Worm (Caenorhabditis elegans) whole organism, L4 larva: ENCODE results near the gene cah-1.

Source experiments
- T26A8.4 ChIP-seq: fragments of 200-800 bp; sonication (Bioruptor generic); IDR thresholded peaks from 2 replicates; pipeline ENCODE4 v1.3.6; 2022; ENCODE audit warnings: missing genetic modification characterization, missing compliant biosample characterization
- lin-13 ChIP-seq: fragments of 150-350 bp; optimal IDR thresholded peaks from 2 replicates; lab custom pipeline; 2014; ENCODE audit warnings: missing biosample characterization, missing genetic modification reagents, missing genetic modification characterization
- lin-39 ChIP-seq: fragments of 150-350 bp; optimal IDR thresholded peaks from 2 replicates; lab custom pipeline; 2014; ENCODE audit warnings: missing biosample characterization, missing genetic modification reagents, missing genetic modification characterization
- snpc-1.2 ChIP-seq: fragments of 200-800 bp; sonication (Bioruptor generic); IDR thresholded peaks from 2 replicates; pipeline ENCODE4 v1.3.6; 2022; ENCODE audit warnings: missing genetic modification reagents, missing genetic modification characterization, missing compliant biosample characterization

DNA sequence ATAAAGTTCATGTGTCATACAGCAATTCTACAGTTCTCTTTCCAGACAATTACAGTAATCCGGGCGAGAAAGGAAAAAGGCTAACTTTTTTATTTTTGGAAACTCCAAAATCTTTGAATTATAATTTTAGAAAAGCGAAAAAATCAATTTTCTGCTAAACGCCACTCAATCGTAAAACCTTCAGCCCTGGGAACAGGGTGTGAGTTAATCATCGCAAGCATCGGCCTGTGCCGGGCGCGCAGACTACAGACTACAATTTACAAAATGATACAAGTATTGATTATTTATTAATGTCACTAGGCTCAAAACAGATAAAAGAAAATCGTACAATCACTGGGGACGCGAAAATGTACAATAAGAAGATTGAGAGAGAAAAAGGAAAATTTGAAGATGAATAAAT, 45.2 kb upstream of the cah-1 start:
- no peak for TF ChIP-seq lin-13 (GFP tag; lab: Kevin White, UChicago)
- TF ChIP-seq T26A8.4 (GFP tag; lab: Robert Waterston, UW) = no peak
- no peak for TF ChIP-seq snpc-1.2 (GFP tag; lab: Robert Waterston, UW)
- no peak for TF ChIP-seq lin-39
